Worm (Caenorhabditis elegans) whole organism, young adult: ENCODE measurements around the gene F09F7.5.

Source experiments
- B0019.2 ChIP-seq: fragments of 200-800 bp; sonication (Bioruptor generic); conservative IDR thresholded peaks from 2 replicates; pipeline ENCODE4 v1.3.6; 2022; ENCODE audit warnings: missing genetic modification reagents, missing genetic modification characterization, missing compliant biosample characterization
- B0035.1 ChIP-seq: sonication (generic microtip); optimal IDR thresholded peaks from 2 replicates; lab custom pipeline; 2016; ENCODE audit warnings: missing genetic modification characterization, mild to moderate bottlenecking, missing compliant biosample characterization, missing genotype, missing genetic modification reagents
- B0261.1 ChIP-seq: sonication (generic microtip); optimal IDR thresholded peaks from 2 replicates; lab custom pipeline; 2016; ENCODE audit warnings: mild to moderate bottlenecking, missing genetic modification characterization, moderate library complexity, missing compliant biosample characterization
- C06A6.2 ChIP-seq: fragments of 200-800 bp; sonication (Bioruptor generic); conservative IDR thresholded peaks from 2 replicates; pipeline ENCODE4 v1.3.6; 2022; ENCODE audit warnings: missing genetic modification characterization, missing compliant biosample characterization
- F22D6.2 ChIP-seq: sonication (generic microtip); optimal IDR thresholded peaks from 2 replicates; lab custom pipeline; 2016; ENCODE audit warnings: mild to moderate bottlenecking, missing genetic modification characterization, missing compliant biosample characterization
- F55B11.4 ChIP-seq: sonication (generic microtip); optimal IDR thresholded peaks from 2 replicates; lab custom pipeline; 2016; ENCODE audit warnings: missing compliant biosample characterization, missing genetic modification characterization, borderline replicate concordance; ENCODE audit not compliant: insufficient read depth
- Y56A3A.18 ChIP-seq: fragments of 200-800 bp; sonication (Bioruptor generic); IDR thresholded peaks from 2 replicates; pipeline ENCODE4 v1.3.6; 2022; ENCODE audit warnings: missing genetic modification reagents, missing genetic modification characterization, missing compliant biosample characterization
- Y79H2A.3 ChIP-seq: fragments of 200-800 bp; sonication (Bioruptor generic); conservative IDR thresholded peaks from 2 replicates; pipeline ENCODE4 v1.3.6; 2022; ENCODE audit warnings: missing genetic modification reagents, missing genetic modification characterization, missing compliant biosample characterization
- ZK185.1 ChIP-seq: sonication (generic microtip); optimal IDR thresholded peaks from 2 replicates; lab custom pipeline; 2016; ENCODE audit warnings: mild to moderate bottlenecking, missing genetic modification characterization, missing compliant biosample characterization; ENCODE audit not compliant: poor library complexity, severe bottlenecking
- akir-1 ChIP-seq: fragments of 200-800 bp; sonication (Bioruptor generic); optimal IDR thresholded peaks from 2 replicates; lab custom pipeline; 2018; ENCODE audit warnings: mild to moderate bottlenecking, missing genetic modification characterization, moderate library complexity, missing compliant biosample characterization
- aptf-2 ChIP-seq: fragments of 200-800 bp; sonication (Bioruptor generic); conservative IDR thresholded peaks from 2 replicates; pipeline ENCODE4 v1.3.6; 2022; ENCODE audit warnings: missing genetic modification reagents, missing genetic modification characterization, missing compliant biosample characterization
- atf-7 ChIP-seq: sonication (generic microtip); optimal IDR thresholded peaks from 2 replicates; lab custom pipeline; 2017; ENCODE audit warnings: mild to moderate bottlenecking, missing genetic modification characterization, missing compliant biosample characterization
- athp-1 ChIP-seq: sonication (generic microtip); optimal IDR thresholded peaks from 2 replicates; lab custom pipeline; 2017; ENCODE audit warnings: mild to moderate bottlenecking, missing genetic modification characterization, missing compliant biosample characterization
- attf-5 ChIP-seq: fragments of 200-800 bp; sonication (Bioruptor generic); optimal IDR thresholded peaks from 2 replicates; lab custom pipeline; 2018; ENCODE audit warnings: mild to moderate bottlenecking, missing genetic modification characterization, missing compliant biosample characterization
- cebp-1 ChIP-seq, 2 experiments: fragments of 200-800 bp in 1 of 2; sonication (Bioruptor generic) in 1 of 2; sonication (generic microtip) in 1 of 2; IDR thresholded peaks in 1 of 2; optimal IDR thresholded peaks in 1 of 2; 2 replicates each; pipeline versions ENCODE4 v1.3.6 to Lab custom; 2017 to 2022; ENCODE audit warnings: missing compliant biosample characterization in 2 of 2, missing genetic modification characterization in 2 of 2, mild to moderate bottlenecking in 1 of 2, missing genetic modification reagents in 1 of 2, moderate library complexity in 1 of 2
- cebp-2 ChIP-seq: fragments of 200-800 bp; sonication (Bioruptor generic); IDR thresholded peaks from 2 replicates; pipeline ENCODE4 v1.3.6; 2022; ENCODE audit warnings: missing genetic modification characterization, missing compliant biosample characterization
- ceh-58 ChIP-seq: fragments of 200-800 bp; sonication (Bioruptor generic); IDR thresholded peaks from 2 replicates; pipeline ENCODE4 v1.3.6; 2022; ENCODE audit warnings: missing genetic modification characterization, missing compliant biosample characterization
- chd-7 ChIP-seq: sonication (generic microtip); optimal IDR thresholded peaks from 2 replicates; lab custom pipeline; 2016; ENCODE audit warnings: mild to moderate bottlenecking, missing genetic modification characterization, moderate library complexity, missing compliant biosample characterization
- die-1 ChIP-seq: sonication (generic microtip); optimal IDR thresholded peaks from 2 replicates; lab custom pipeline; 2016; ENCODE audit warnings: missing genotype, mild to moderate bottlenecking, missing genetic modification characterization, missing compliant biosample characterization
- dpl-1 ChIP-seq: fragments of 150-350 bp; optimal IDR thresholded peaks from 2 replicates; lab custom pipeline; 2014; ENCODE audit warnings: missing biosample characterization, missing genetic modification reagents, missing genetic modification characterization
- gei-17 ChIP-seq: fragments of 200-800 bp; sonication (Bioruptor generic); optimal IDR thresholded peaks from 2 replicates; lab custom pipeline; 2018; ENCODE audit warnings: mild to moderate bottlenecking, missing genetic modification characterization, missing compliant biosample characterization
- hlh-26 ChIP-seq: fragments of 200-800 bp; sonication (Bioruptor generic); conservative IDR thresholded peaks from 2 replicates; pipeline ENCODE4 v1.3.6; 2022; ENCODE audit warnings: missing genetic modification reagents, missing genetic modification characterization, missing compliant biosample characterization
- let-526 ChIP-seq: fragments of 200-800 bp; sonication (Bioruptor generic); IDR thresholded peaks from 2 replicates; pipeline ENCODE4 v1.3.6; 2022; ENCODE audit warnings: missing genetic modification reagents, missing genetic modification characterization, missing compliant biosample characterization
- lin-40 ChIP-seq: sonication (generic microtip); optimal IDR thresholded peaks from 2 replicates; lab custom pipeline; 2016; ENCODE audit warnings: missing genetic modification characterization, mild to moderate bottlenecking, missing compliant biosample characterization, missing genotype, missing genetic modification reagents
- lir-1 ChIP-seq: fragments of 200-800 bp; sonication (Bioruptor generic); conservative IDR thresholded peaks from 2 replicates; pipeline ENCODE4 v1.3.6; 2022; ENCODE audit warnings: missing genetic modification reagents, missing genetic modification characterization, missing compliant biosample characterization
- madf-8 ChIP-seq: fragments of 200-800 bp; sonication (Bioruptor generic); conservative IDR thresholded peaks from 2 replicates; pipeline ENCODE4 v1.3.6; 2022; ENCODE audit warnings: missing genetic modification reagents, missing genetic modification characterization, missing compliant biosample characterization
- mel-28 ChIP-seq: sonication (generic microtip); optimal IDR thresholded peaks from 2 replicates; lab custom pipeline; 2016; ENCODE audit warnings: borderline replicate concordance, mild to moderate bottlenecking, missing genetic modification characterization, missing compliant biosample characterization
- nfya-1 ChIP-seq: sonication (generic microtip); optimal IDR thresholded peaks from 2 replicates; lab custom pipeline; 2017; ENCODE audit warnings: antibody characterized with exemption, missing compliant biosample characterization, missing genetic modification characterization, borderline replicate concordance; ENCODE audit not compliant: insufficient read depth
- nfya-2 ChIP-seq: fragments of 200-800 bp; sonication (Bioruptor generic); IDR thresholded peaks from 2 replicates; pipeline ENCODE4 v1.3.6; 2022; ENCODE audit warnings: missing genetic modification reagents, missing genetic modification characterization, missing compliant biosample characterization
- nhr-80 ChIP-seq: sonication (generic microtip); optimal IDR thresholded peaks from 2 replicates; lab custom pipeline; 2016; ENCODE audit warnings: missing genetic modification characterization, missing compliant biosample characterization
- nhr-90 ChIP-seq: sonication (generic microtip); optimal IDR thresholded peaks from 2 replicates; lab custom pipeline; 2016; ENCODE audit warnings: missing genotype, mild to moderate bottlenecking, missing genetic modification characterization, missing compliant biosample characterization
- pha-4 ChIP-seq: fragments of 150-350 bp; sonication (generic microtip); optimal IDR thresholded peaks from 2 replicates; lab custom pipeline; 2014; ENCODE audit warnings: missing biosample characterization, missing genetic modification reagents, missing genetic modification characterization
- rcor-1 ChIP-seq: fragments of 200-800 bp; sonication (Bioruptor generic); IDR thresholded peaks from 2 replicates; pipeline ENCODE4 v1.3.6; 2022; ENCODE audit warnings: missing genetic modification reagents, missing genetic modification characterization, missing compliant biosample characterization
- rec-8 ChIP-seq, 2 experiments: sonication (generic microtip); optimal IDR thresholded peaks; 2 replicates each; lab custom pipeline; 2016; ENCODE audit warnings: mild to moderate bottlenecking in 2 of 2, missing genetic modification characterization in 2 of 2, missing genetic modification reagents in 2 of 2, missing genotype in 2 of 2, missing biosample characterization in 1 of 2, missing compliant biosample characterization in 1 of 2, moderate library complexity in 1 of 2
- rpc-1 ChIP-seq, 2 experiments: fragments of 150-350 bp in 1 of 2; sonication (generic microtip) in 1 of 2; optimal IDR thresholded peaks; 2 replicates each; lab custom pipeline; 2014 to 2018; ENCODE audit warnings: missing biosample characterization in 1 of 2, missing genetic modification characterization in 1 of 2, missing genetic modification reagents in 1 of 2, missing genotype in 1 of 2
- sdz-38 ChIP-seq: sonication (generic microtip); optimal IDR thresholded peaks from 2 replicates; lab custom pipeline; 2016; ENCODE audit warnings: missing genotype, missing genetic modification characterization, missing compliant biosample characterization
- snpc-1.1 ChIP-seq: sonication (generic microtip); optimal IDR thresholded peaks from 2 replicates; lab custom pipeline; 2017; ENCODE audit warnings: missing genetic modification characterization, mild to moderate bottlenecking, missing compliant biosample characterization, antibody characterized with exemption, moderate library complexity, missing genotype, missing genetic modification reagents; ENCODE audit not compliant: insufficient read depth
- snpc-4 ChIP-seq, 5 experiments: fragments of 150-350 bp in 1 of 5; sonication (generic microtip) in 4 of 5; optimal IDR thresholded peaks; 2 replicates each; lab custom pipeline; 2014 to 2018; ENCODE audit warnings: missing genetic modification characterization in 5 of 5, missing biosample characterization in 3 of 5, antibody characterized with exemption in 2 of 5, mild to moderate bottlenecking in 2 of 5, missing compliant biosample characterization in 2 of 5, missing genotype in 2 of 5, moderate library complexity in 2 of 5, missing genetic modification reagents in 1 of 5
- somi-1 ChIP-seq: fragments of 200-800 bp; sonication (Bioruptor generic); optimal IDR thresholded peaks from 2 replicates; lab custom pipeline; 2018; ENCODE audit warnings: mild to moderate bottlenecking, missing genetic modification characterization, missing compliant biosample characterization
- tbp1 ChIP-seq: fragments of 200-800 bp; sonication (Bioruptor generic); optimal IDR thresholded peaks from 2 replicates; lab custom pipeline; 2018; ENCODE audit warnings: mild to moderate bottlenecking, missing genetic modification characterization, missing compliant biosample characterization
- xnd-1 ChIP-seq: sonication (generic microtip); optimal IDR thresholded peaks from 2 replicates; lab custom pipeline; 2016; ENCODE audit warnings: missing genotype, missing genetic modification reagents, missing genetic modification characterization, missing compliant biosample characterization
- zim-3 ChIP-seq: sonication (generic microtip); optimal IDR thresholded peaks from 2 replicates; lab custom pipeline; 2017; ENCODE audit warnings: mild to moderate bottlenecking, missing genetic modification characterization, moderate library complexity, missing compliant biosample characterization
- ztf-22 ChIP-seq: fragments of 200-800 bp; sonication (Bioruptor generic); optimal IDR thresholded peaks from 2 replicates; lab custom pipeline; 2018; ENCODE audit warnings: mild to moderate bottlenecking, missing genetic modification characterization, moderate library complexity, missing compliant biosample characterization
- ztf-3 ChIP-seq: fragments of 200-800 bp; sonication (Bioruptor generic); optimal IDR thresholded peaks from 2 replicates; lab custom pipeline; 2018; ENCODE audit warnings: mild to moderate bottlenecking, missing genetic modification characterization, missing compliant biosample characterization

F09F7.5 gene

DNA sequence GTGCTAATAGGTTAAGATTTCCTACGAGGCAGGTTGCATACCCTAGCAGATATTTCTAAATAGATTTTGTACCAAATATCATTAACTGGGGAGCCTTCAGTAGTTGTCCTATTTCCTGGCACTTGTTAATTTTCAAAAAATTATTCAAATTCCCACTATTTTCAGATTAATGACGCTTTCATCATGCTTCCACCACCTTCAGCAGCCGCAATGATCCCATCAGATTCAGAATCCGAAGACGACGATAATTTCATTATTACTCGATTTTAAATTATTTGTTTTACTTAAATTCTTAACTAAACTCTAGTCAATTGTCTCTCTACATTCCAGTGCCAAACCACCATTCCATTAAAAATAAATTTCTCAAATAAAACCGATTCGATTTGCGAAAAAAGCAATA, 4.1 kb downstream of the F09F7.5 start (continued):
- peak; percentile 47 for TF ChIP-seq mel-28 (tag; lab: Kevin White, UChicago)
- TF ChIP-seq die-1 (tag; lab: Kevin White, UChicago), result no peak
- peak; percentile 29 for TF ChIP-seq lin-40 (tag; lab: Kevin White, UChicago)
- TF ChIP-seq atf-7 (tag; lab: Kevin White, UChicago), result no peak
- peak; percentile 48 for TF ChIP-seq nhr-90
- TF ChIP-seq cebp-2, result no peak
- no peak for TF ChIP-seq B0261.1 (tag; lab: Kevin White, UChicago)
- no peak for TF ChIP-seq pha-4 (tag; lab: Kevin White, UChicago)
- peak; percentile 5 for TF ChIP-seq zim-3 (tag; lab: Kevin White, UChicago)
- TF ChIP-seq ztf-3 (GFP tag; lab: Kevin White, UChicago), result no peak
- TF ChIP-seq C06A6.2 (GFP tag; lab: Robert Waterston, UW), result no peak
- TF ChIP-seq lir-1 (GFP tag; lab: Robert Waterston, UW), result 0 out of 2 replicates have a peak, but pooled peaks have one; percentile 28
- TF ChIP-seq madf-8 (GFP tag; lab: Robert Waterston, UW), result no peak
- TF ChIP-seq chd-7 (tag; lab: Kevin White, UChicago), result no peak
- no peak for TF ChIP-seq ceh-58
- peak; percentile 9 for TF ChIP-seq B0035.1 (tag; lab: Kevin White, UChicago)
- no peak for TF ChIP-seq snpc-1.1
- 0 out of 2 replicates have a peak, but pooled peaks have one; percentile 33 for TF ChIP-seq Y56A3A.18 (GFP tag; lab: Robert Waterston, UW)
- TF ChIP-seq athp-1 (tag; lab: Kevin White, UChicago), result no peak
- peak; percentile 47 for TF ChIP-seq ZK185.1 (tag; lab: Kevin White, UChicago)
- 0 out of 2 replicates have a peak, but pooled peaks have one; percentile 34 for TF ChIP-seq cebp-1 (GFP tag; IDR thresholded peaks at IDR 0.05; lab: Robert Waterston, UW)
- TF ChIP-seq cebp-1 (tag; optimal IDR thresholded peaks at IDR 0.05; lab: Kevin White, UChicago), result peak; percentile 72
- no peak for TF ChIP-seq rec-8 (tag; optimal IDR thresholded peaks at IDR 0.05; lab: Kevin White, UChicago)
- TF ChIP-seq gei-17, result no peak
- TF ChIP-seq attf-5 (GFP tag; lab: Kevin White, UChicago), result peak; percentile 8
- TF ChIP-seq nfya-1, result no peak
- TF ChIP-seq, all 124 proteins: peak for 24

DNA sequence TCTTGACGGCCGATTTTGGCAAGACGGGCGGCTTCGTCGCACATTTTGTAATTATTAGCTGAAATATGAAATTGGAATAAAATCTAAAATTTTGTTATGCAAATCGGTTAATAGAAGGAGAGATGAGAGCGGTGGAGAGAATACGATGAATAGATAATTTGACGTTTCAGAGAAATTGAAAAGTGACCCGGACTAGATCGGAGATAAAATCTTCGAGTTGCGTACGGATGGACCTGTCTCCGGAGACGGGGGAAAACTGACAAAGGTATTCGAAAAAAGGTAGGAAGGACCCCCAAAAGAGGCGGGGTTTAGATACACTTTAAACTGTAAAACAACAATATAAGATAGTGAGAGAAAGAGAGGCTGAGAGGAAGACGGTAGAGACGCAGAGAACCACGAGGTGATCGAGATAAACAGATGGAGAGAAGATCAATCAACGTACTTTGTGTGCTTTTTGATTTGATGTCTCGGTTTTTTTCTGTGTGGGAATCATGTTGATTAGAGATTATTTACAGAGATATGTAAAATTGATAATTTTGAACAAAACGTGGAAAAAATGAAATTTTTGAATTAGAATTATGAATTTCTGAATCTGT, 5.4 kb downstream of the F09F7.5 start, which contains the start of gene F09F7.6:
Gene F09F7.6, minus strand, starts transcription at position 64 of the 596 bp plus-strand sequence.
- TF ChIP-seq sdz-38 (tag; lab: Kevin White, UChicago) (no peak), rpc-1 (optimal IDR thresholded peaks at IDR 0.05; lab: Kevin White, UChicago) (no peak), rpc-1 (tag; optimal IDR thresholded peaks at IDR 0.05; lab: Kevin White, UChicago) (no peak), akir-1 (GFP tag; lab: Kevin White, UChicago) (no peak), F55B11.4 (tag; lab: Kevin White, UChicago) (no peak), cebp-1 (GFP tag; IDR thresholded peaks at IDR 0.05; lab: Robert Waterston, UW) (no peak), cebp-1 (tag; optimal IDR thresholded peaks at IDR 0.05; lab: Kevin White, UChicago) (peak; percentile 59), snpc-1.1 (no peak), ztf-22 (GFP tag; lab: Kevin White, UChicago) (no peak), rcor-1 (no peak), somi-1 (GFP tag; lab: Kevin White, UChicago) (peak; percentile 64), nfya-2 (GFP tag; lab: Robert Waterston, UW) (no peak), B0019.2 (GFP tag; lab: Robert Waterston, UW) (no peak), dpl-1 (GFP tag; lab: Kevin White, UChicago) (no peak), F22D6.2 (no peak), let-526 (GFP tag; lab: Robert Waterston, UW) (no peak), lir-1 (GFP tag; lab: Robert Waterston, UW) (0 out of 2 replicates have a peak, but pooled peaks have one; percentile 23), xnd-1 (tag; lab: Kevin White, UChicago) (no peak), hlh-26 (GFP tag; lab: Robert Waterston, UW) (no peak), cebp-2 (no peak), snpc-4 (GFP tag; optimal IDR thresholded peaks at IDR 0.05; lab: Kevin White, UChicago) (no peak), snpc-4 (tag; optimal IDR thresholded peaks at IDR 0.05; lab: Kevin White, UChicago) (no peak), aptf-2 (no peak), die-1 (tag; lab: Kevin White, UChicago) (no peak), nhr-80 (peak; percentile 60), Y79H2A.3 (GFP tag; lab: Robert Waterston, UW) (no peak), tbp1 (GFP tag; lab: Kevin White, UChicago) (peak; percentile 30)
